Fruit fly (Drosophila melanogaster) whole organism, adult: ENCODE measurements around the gene COX8.

Source experiments
- CG11617 ChIP-seq: fragments of 200-800 bp; sonication (Bioruptor generic); optimal IDR thresholded peaks from 2 replicates; lab custom pipeline; 2017; ENCODE audit warnings: mild to moderate bottlenecking, missing biosample characterization, missing genetic modification reagents, missing genetic modification characterization
- CG12768 ChIP-seq: fragments of 200-800 bp; sonication (Bioruptor generic); optimal IDR thresholded peaks from 2 replicates; lab custom pipeline; 2017; ENCODE audit warnings: missing biosample characterization, missing genetic modification characterization, mild to moderate bottlenecking, moderate library complexity, missing genetic modification reagents
- CG1620 ChIP-seq: fragments of 200-800 bp; sonication (Bioruptor generic); optimal IDR thresholded peaks from 2 replicates; lab custom pipeline; 2016; ENCODE audit warnings: missing biosample characterization, missing genetic modification characterization
- CG33017 ChIP-seq: fragments of 200-800 bp; sonication (Bioruptor generic); optimal IDR thresholded peaks from 2 replicates; lab custom pipeline; 2018; ENCODE audit warnings: missing biosample characterization, mild to moderate bottlenecking, missing genetic modification characterization, moderate library complexity
- CG7101 ChIP-seq: fragments of 200-800 bp; sonication (Bioruptor generic); optimal IDR thresholded peaks from 2 replicates; lab custom pipeline; 2018; ENCODE audit warnings: missing biosample characterization, mild to moderate bottlenecking, missing genetic modification characterization, moderate library complexity
- Crg-1 ChIP-seq: fragments of 200-800 bp; sonication (Bioruptor generic); optimal IDR thresholded peaks from 2 replicates; lab custom pipeline; 2016; ENCODE audit warnings: missing biosample characterization, missing genetic modification characterization
- Mnt ChIP-seq: fragments of 200-800 bp; sonication (Bioruptor generic); optimal IDR thresholded peaks from 2 replicates; lab custom pipeline; 2016; ENCODE audit warnings: missing biosample characterization, mild to moderate bottlenecking, missing genetic modification characterization
- cnc ChIP-seq, 2 experiments: fragments of >200 bp; optimal IDR thresholded peaks; 2 replicates each; lab custom pipeline; 2017
- ovo ChIP-seq: fragments of 200-800 bp; sonication (Bioruptor generic); optimal IDR thresholded peaks from 2 replicates; lab custom pipeline; 2016; ENCODE audit warnings: missing biosample characterization, missing genetic modification characterization
- tj ChIP-seq: fragments of 200-800 bp; sonication (Bioruptor generic); optimal IDR thresholded peaks from 3 replicates; lab custom pipeline; 2017; ENCODE audit warnings: missing biosample characterization, mild to moderate bottlenecking, missing genetic modification characterization, moderate library complexity

- TF ChIP-seq cnc (optimal IDR thresholded peaks at IDR 0.05; lab: Kevin White, UChicago) (no peak), CG33017 (tag; lab: Kevin White, UChicago) (no peak), ovo (GFP tag; lab: Kevin White, UChicago) (no peak), CG11617 (GFP tag; lab: Kevin White, UChicago) (no peak), CG1620 (GFP tag; lab: Kevin White, UChicago) (no peak), tj (GFP tag; lab: Kevin White, UChicago) (no peak), CG12768 (GFP tag; lab: Kevin White, UChicago) (no peak), Crg-1 (GFP tag; lab: Kevin White, UChicago) (no peak), CG7101 (tag; lab: Kevin White, UChicago) (no peak), Mnt (GFP tag; lab: Kevin White, UChicago) (no peak)
Measured at dm6 chr3L:21542059-21542458, 2.8 kb upstream of the COX8 start, which contains the start of gene CG33290.
